Worm (Caenorhabditis elegans) whole organism, early embryonic: ENCODE results near the gene ZK792.12.

Experiments
- ama-1 ChIP-seq: fragments of 150-350 bp; optimal IDR thresholded peaks from 2 replicates; lab custom pipeline; 2014
- ets-7 ChIP-seq: sonication (generic microtip); optimal IDR thresholded peaks from 2 replicates; lab custom pipeline; 2016; ENCODE audit warnings: missing genotype, missing genetic modification characterization, missing compliant biosample characterization
- hnd-1 ChIP-seq: sonication (generic microtip); optimal IDR thresholded peaks from 2 replicates; lab custom pipeline; 2016; ENCODE audit warnings: missing genetic modification characterization, missing compliant biosample characterization
- scrt-1 ChIP-seq: fragments of 200-800 bp; sonication (Bioruptor generic); IDR thresholded peaks from 2 replicates; pipeline ENCODE4 v1.3.6; 2022; ENCODE audit warnings: missing genetic modification characterization, missing compliant biosample characterization
- tbx-11 ChIP-seq: fragments of 200-800 bp; sonication (Bioruptor generic); IDR thresholded peaks from 2 replicates; pipeline ENCODE4 v1.3.6; 2022; ENCODE audit warnings: missing genetic modification characterization, missing compliant biosample characterization

DNA sequence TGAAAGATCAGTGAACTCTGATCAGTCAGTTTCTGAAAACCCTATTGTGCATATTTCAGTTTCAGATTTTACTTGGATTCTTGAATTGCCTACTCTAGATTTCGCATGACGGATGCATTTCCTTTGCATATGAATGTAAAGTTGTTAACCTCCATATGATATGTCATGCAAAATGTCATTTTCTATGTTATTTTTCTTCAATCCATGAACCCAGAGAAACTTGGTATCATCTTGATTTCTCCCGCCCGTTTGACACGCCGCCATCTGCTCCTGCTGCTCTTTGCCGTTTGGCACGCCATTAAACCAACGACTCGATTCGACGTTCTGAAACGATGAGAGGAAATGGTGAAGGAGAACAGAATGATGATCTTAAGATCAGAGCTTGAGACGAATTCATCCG is 43.2 kb upstream of the ZK792.12 start:
- no peak for TF ChIP-seq hnd-1 (tag; lab: Kevin White, UChicago)
- no peak for TF ChIP-seq ama-1
- TF ChIP-seq scrt-1, result no peak
- TF ChIP-seq tbx-11 (GFP tag; lab: Robert Waterston, UW), result no peak
- no peak for TF ChIP-seq ets-7 (tag; lab: Kevin White, UChicago)
